Worm (Caenorhabditis elegans) whole organism, midembryonic: ENCODE results near the gene srh-193.

Source experiments
- T22C8.4 ChIP-seq: fragments of 200-800 bp; sonication (Bioruptor generic); IDR thresholded peaks from 2 replicates; pipeline ENCODE4 v1.3.6; 2022; ENCODE audit warnings: missing genetic modification characterization, missing compliant biosample characterization
- cog-1 ChIP-seq: sonication (generic microtip); optimal IDR thresholded peaks from 2 replicates; lab custom pipeline; 2016; ENCODE audit warnings: missing genetic modification characterization, missing compliant biosample characterization
- flt-1 ChIP-seq: fragments of 200-800 bp; sonication (Bioruptor generic); IDR thresholded peaks from 2 replicates; pipeline ENCODE4 v1.3.6; 2022; ENCODE audit warnings: missing genetic modification characterization, missing compliant biosample characterization
- ref-1 ChIP-seq: fragments of 200-800 bp; sonication (Bioruptor generic); conservative IDR thresholded peaks from 2 replicates; pipeline ENCODE4 v1.3.6; 2022; ENCODE audit warnings: missing genetic modification reagents, missing genetic modification characterization, missing compliant biosample characterization
- tab-1 ChIP-seq: fragments of 200-800 bp; sonication (Bioruptor generic); IDR thresholded peaks from 2 replicates; pipeline ENCODE4 v1.3.6; 2022; ENCODE audit warnings: missing genetic modification characterization, missing compliant biosample characterization
- ztf-29 ChIP-seq: fragments of 200-800 bp; sonication (Bioruptor generic); IDR thresholded peaks from 2 replicates; pipeline ENCODE4 v1.3.6; 2022; ENCODE audit warnings: missing genetic modification reagents, missing genetic modification characterization, missing compliant biosample characterization

ce11 chrV:4304240-4304639 is 14.2 kb upstream of the srh-193 start:
- TF ChIP-seq ref-1 (GFP tag; lab: Robert Waterston, UW) = no peak
- no peak for TF ChIP-seq cog-1 (tag; lab: Kevin White, UChicago)
- TF ChIP-seq flt-1 = no peak
- TF ChIP-seq tab-1 (GFP tag; lab: Robert Waterston, UW) = no peak
- no peak for TF ChIP-seq T22C8.4 (GFP tag; lab: Robert Waterston, UW)
- TF ChIP-seq ztf-29 = no peak
